Fruit fly (Drosophila melanogaster) whole organism, embryonic: ENCODE results near the gene CG15461.

Experiments
- CG10366 ChIP-seq: fragments of 200-800 bp; sonication (Bioruptor generic); IDR thresholded peaks from 2 replicates; pipeline ENCODE4 v1.3.6; 2022; ENCODE audit warnings: missing biosample characterization, missing genetic modification characterization
- CG10565 ChIP-seq: fragments of 200-800 bp; sonication (Bioruptor generic); optimal IDR thresholded peaks from 3 replicates; lab custom pipeline; 2016; ENCODE audit warnings: missing biosample characterization, mild to moderate bottlenecking, missing genetic modification characterization
- CG11247 ChIP-seq: fragments of 200-800 bp; sonication (Bioruptor generic); IDR thresholded peaks from 2 replicates; pipeline ENCODE4 v1.3.6; 2022; ENCODE audit warnings: missing biosample characterization, missing genetic modification characterization
- CG13287 ChIP-seq: fragments of 200-800 bp; sonication (Bioruptor generic); IDR thresholded peaks from 2 replicates; pipeline ENCODE4 v1.3.6; 2022; ENCODE audit warnings: missing biosample characterization, missing genetic modification characterization; ENCODE audit not compliant: partially characterized antibody
- CG15011 ChIP-seq: fragments of 200-800 bp; sonication (Bioruptor generic); optimal IDR thresholded peaks from 3 replicates; lab custom pipeline; 2018; ENCODE audit warnings: missing biosample characterization, mild to moderate bottlenecking, missing genetic modification characterization
- CG15479 ChIP-seq: fragments of 200-800 bp; sonication (Bioruptor generic); optimal IDR thresholded peaks from 3 replicates; lab custom pipeline; 2019; ENCODE audit warnings: missing biosample characterization, mild to moderate bottlenecking, missing genetic modification characterization, moderate library complexity
- CG15696 ChIP-seq: fragments of 200-800 bp; sonication (Bioruptor generic); optimal IDR thresholded peaks from 2 replicates; lab custom pipeline; 2019; ENCODE audit warnings: missing biosample characterization, mild to moderate bottlenecking, missing genetic modification characterization, moderate library complexity
- CG1832 ChIP-seq: fragments of 200-800 bp; sonication (Bioruptor generic); optimal IDR thresholded peaks from 2 replicates; lab custom pipeline; 2017; ENCODE audit warnings: missing biosample characterization, mild to moderate bottlenecking, missing genetic modification characterization, inconsistent platforms
- CG2712 ChIP-seq: fragments of 200-800 bp; optimal IDR thresholded peaks from 3 replicates; lab custom pipeline; 2019; ENCODE audit warnings: missing biosample characterization, mild to moderate bottlenecking, missing genetic modification characterization, moderate library complexity
- CG33557 ChIP-seq: fragments of 200-800 bp; sonication (Bioruptor generic); optimal IDR thresholded peaks from 2 replicates; lab custom pipeline; 2019; ENCODE audit warnings: missing biosample characterization, mild to moderate bottlenecking, missing genetic modification characterization, moderate library complexity
- CG4360 ChIP-seq: fragments of 200-800 bp; sonication (Bioruptor generic); IDR thresholded peaks from 2 replicates; pipeline ENCODE4 v1.3.6; 2022; ENCODE audit warnings: missing biosample characterization, missing genetic modification characterization
- CG5245 ChIP-seq: fragments of 200-800 bp; sonication (Bioruptor generic); optimal IDR thresholded peaks from 3 replicates; lab custom pipeline; 2016; ENCODE audit warnings: missing biosample characterization, missing genetic modification characterization
- CG6765 ChIP-seq: fragments of 200-800 bp; sonication (Bioruptor generic); optimal IDR thresholded peaks from 3 replicates; lab custom pipeline; 2017; ENCODE audit warnings: missing biosample characterization, mild to moderate bottlenecking, missing genetic modification characterization
- CG7271 ChIP-seq: fragments of 200-800 bp; sonication (Bioruptor generic); optimal IDR thresholded peaks from 2 replicates; lab custom pipeline; 2018; ENCODE audit warnings: missing biosample characterization, mild to moderate bottlenecking, missing genetic modification characterization, moderate library complexity
- CG8765 ChIP-seq: fragments of 200-800 bp; sonication (Bioruptor generic); IDR thresholded peaks from 2 replicates; pipeline ENCODE4 v1.3.6; 2022; ENCODE audit warnings: missing biosample characterization, missing genetic modification characterization
- CG9727 ChIP-seq: fragments of 200-800 bp; sonication (Bioruptor generic); optimal IDR thresholded peaks from 3 replicates; lab custom pipeline; 2017; ENCODE audit warnings: missing biosample characterization, mild to moderate bottlenecking, missing genetic modification characterization
- CTCF ChIP-seq: fragments of 200-800 bp; sonication (Bioruptor generic); optimal IDR thresholded peaks from 2 replicates; lab custom pipeline; 2017; ENCODE audit warnings: missing biosample characterization, mild to moderate bottlenecking, missing genetic modification characterization, moderate library complexity
- Dfd ChIP-seq, 2 experiments: fragments of >200 bp; optimal IDR thresholded peaks; 2 replicates each; lab custom pipeline; 2017; ENCODE audit warnings: missing biosample characterization in 2 of 2, missing genetic modification characterization in 2 of 2
- E2f2 ChIP-seq: fragments of 200-800 bp; sonication (Bioruptor generic); IDR thresholded peaks from 2 replicates; pipeline ENCODE4 v1.3.6; 2022; ENCODE audit warnings: missing biosample characterization, missing genetic modification characterization
- Ets97D ChIP-seq: fragments of 200-800 bp; sonication (Bioruptor generic); optimal IDR thresholded peaks from 3 replicates; lab custom pipeline; 2016; ENCODE audit warnings: missing biosample characterization, missing genetic modification characterization
- HHEX ChIP-seq: fragments of 200-800 bp; sonication (Bioruptor generic); optimal IDR thresholded peaks from 3 replicates; lab custom pipeline; 2017; ENCODE audit warnings: missing biosample characterization, mild to moderate bottlenecking, missing genetic modification characterization, missing genetic modification reagents
- MBD-R2 ChIP-seq: fragments of 200-800 bp; sonication (Bioruptor generic); IDR thresholded peaks from 2 replicates; pipeline ENCODE4 v1.3.6; 2022; ENCODE audit warnings: missing biosample characterization, missing genetic modification characterization
- NC2α ChIP-seq: fragments of 200-800 bp; sonication (Bioruptor generic); optimal IDR thresholded peaks from 2 replicates; lab custom pipeline; 2016; ENCODE audit warnings: missing biosample characterization, missing genetic modification characterization
- Nf-YB ChIP-seq: fragments of 200-800 bp; sonication (Bioruptor generic); optimal IDR thresholded peaks from 3 replicates; lab custom pipeline; 2019; ENCODE audit warnings: missing biosample characterization, mild to moderate bottlenecking, missing genetic modification characterization, moderate library complexity
- Scr ChIP-seq: fragments of 200-800 bp; sonication (Bioruptor generic); IDR thresholded peaks from 2 replicates; pipeline ENCODE4 v1.3.6; 2022; ENCODE audit warnings: missing biosample characterization, missing genetic modification characterization; ENCODE audit not compliant: partially characterized antibody
- Sox100B ChIP-seq: fragments of 200-800 bp; sonication (Bioruptor generic); optimal IDR thresholded peaks from 3 replicates; lab custom pipeline; 2018; ENCODE audit warnings: missing biosample characterization, mild to moderate bottlenecking, missing genetic modification characterization
- Sox102F ChIP-seq: fragments of 200-800 bp; sonication (Bioruptor generic); optimal IDR thresholded peaks from 2 replicates; lab custom pipeline; 2018; ENCODE audit warnings: missing biosample characterization, mild to moderate bottlenecking, missing genetic modification characterization, moderate library complexity
- Xrp1 ChIP-seq: fragments of 200-800 bp; sonication (Bioruptor generic); IDR thresholded peaks from 2 replicates; pipeline ENCODE4 v1.3.6; 2022; ENCODE audit warnings: missing biosample characterization, missing genetic modification characterization
- ash1 ChIP-seq: fragments of 200-800 bp; sonication (Bioruptor generic); optimal IDR thresholded peaks from 2 replicates; lab custom pipeline; 2018; ENCODE audit warnings: missing biosample characterization, mild to moderate bottlenecking, missing genetic modification characterization
- ato ChIP-seq: fragments of 200-800 bp; sonication (Bioruptor generic); IDR thresholded peaks from 2 replicates; pipeline ENCODE4 v1.3.6; 2022; ENCODE audit warnings: missing biosample characterization, missing genetic modification characterization; ENCODE audit not compliant: partially characterized antibody
- bigmax ChIP-seq: fragments of 200-800 bp; sonication (Bioruptor generic); optimal IDR thresholded peaks from 2 replicates; lab custom pipeline; 2018; ENCODE audit warnings: missing biosample characterization, mild to moderate bottlenecking, missing genetic modification characterization
- cad ChIP-seq: fragments of >200 bp; optimal IDR thresholded peaks from 2 replicates; lab custom pipeline; 2017; ENCODE audit warnings: missing biosample characterization, missing genetic modification characterization
- chif ChIP-seq, 2 experiments: fragments of 200-800 bp; sonication (Bioruptor generic); optimal IDR thresholded peaks; 3 replicates each; lab custom pipeline; 2016; ENCODE audit warnings: missing biosample characterization in 2 of 2, missing genetic modification characterization in 2 of 2
- chn ChIP-seq: fragments of 200-800 bp; sonication (Bioruptor generic); optimal IDR thresholded peaks from 2 replicates; lab custom pipeline; 2016; ENCODE audit warnings: missing biosample characterization, missing genetic modification characterization
- cwo ChIP-seq: fragments of 200-800 bp; sonication (Bioruptor generic); optimal IDR thresholded peaks from 3 replicates; lab custom pipeline; 2017; ENCODE audit warnings: missing biosample characterization, missing genetic modification characterization, mild to moderate bottlenecking, moderate library complexity, missing genetic modification reagents
- ems ChIP-seq: fragments of 200-800 bp; sonication (Bioruptor generic); optimal IDR thresholded peaks from 3 replicates; lab custom pipeline; 2016; ENCODE audit warnings: missing biosample characterization, missing genetic modification characterization
- eve ChIP-seq, 2 experiments: fragments of >200 bp; optimal IDR thresholded peaks; 2 replicates each; lab custom pipeline; 2017; ENCODE audit warnings: missing biosample characterization in 2 of 2, missing genetic modification characterization in 2 of 2
- gce ChIP-seq: fragments of 200-800 bp; sonication (Bioruptor generic); IDR thresholded peaks from 3 replicates; pipeline ENCODE4 v1.3.6; 2022; ENCODE audit warnings: missing biosample characterization, missing genetic modification characterization
- gsb ChIP-seq: fragments of 200-800 bp; sonication (Bioruptor generic); IDR thresholded peaks from 2 replicates; pipeline ENCODE4 v1.3.6; 2022; ENCODE audit warnings: missing biosample characterization, missing genetic modification characterization
- kah ChIP-seq: fragments of 200-800 bp; sonication (Bioruptor generic); optimal IDR thresholded peaks from 2 replicates; lab custom pipeline; 2018; ENCODE audit warnings: missing biosample characterization, mild to moderate bottlenecking, missing genetic modification characterization
- mam ChIP-seq: fragments of 200-800 bp; sonication (Bioruptor generic); optimal IDR thresholded peaks from 3 replicates; lab custom pipeline; 2016; ENCODE audit warnings: missing biosample characterization, missing genetic modification characterization
- nau ChIP-seq: fragments of 200-800 bp; sonication (Bioruptor generic); optimal IDR thresholded peaks from 3 replicates; lab custom pipeline; 2017; ENCODE audit warnings: missing biosample characterization, mild to moderate bottlenecking, missing genetic modification characterization, missing genetic modification reagents
- peb ChIP-seq: fragments of 200-800 bp; sonication (Bioruptor generic); IDR thresholded peaks from 2 replicates; pipeline ENCODE4 v1.3.6; 2022; ENCODE audit warnings: missing biosample characterization, missing genetic modification characterization
- sim ChIP-seq: fragments of 200-800 bp; sonication (Bioruptor generic); IDR thresholded peaks from 2 replicates; pipeline ENCODE4 v1.3.6; 2022; ENCODE audit warnings: missing biosample characterization, missing genetic modification characterization
- sima ChIP-seq: fragments of 200-800 bp; sonication (Bioruptor generic); optimal IDR thresholded peaks from 2 replicates; lab custom pipeline; 2016; ENCODE audit warnings: missing biosample characterization, missing genetic modification characterization
- slp2 ChIP-seq: fragments of 200-800 bp; sonication (Bioruptor generic); optimal IDR thresholded peaks from 2 replicates; lab custom pipeline; 2016; ENCODE audit warnings: missing biosample characterization, missing genetic modification characterization
- sr ChIP-seq: fragments of 200-800 bp; sonication (Bioruptor generic); IDR thresholded peaks from 3 replicates; pipeline ENCODE4 v1.3.6; 2022; ENCODE audit warnings: missing biosample characterization, missing genetic modification characterization
- tll ChIP-seq, 2 experiments: fragments of 200-800 bp in 1 of 2; fragments of >200 bp in 1 of 2; sonication (Bioruptor generic) in 1 of 2; optimal IDR thresholded peaks; 2 replicates each; lab custom pipeline; 2017 to 2019; ENCODE audit warnings: missing biosample characterization in 2 of 2, missing genetic modification characterization in 2 of 2, mild to moderate bottlenecking in 1 of 2, moderate library complexity in 1 of 2
- ttk ChIP-seq: fragments of 200-800 bp; sonication (Bioruptor generic); IDR thresholded peaks from 2 replicates; pipeline ENCODE4 v2.1.2; 2022; ENCODE audit warnings: missing biosample characterization, missing genetic modification characterization
- vnd ChIP-seq: fragments of 200-800 bp; sonication (Bioruptor generic); IDR thresholded peaks from 3 replicates; pipeline ENCODE4 v1.3.6; 2022; ENCODE audit warnings: missing biosample characterization, missing genetic modification characterization; ENCODE audit not compliant: partially characterized antibody
- zf30C ChIP-seq: fragments of 200-800 bp; sonication (Bioruptor generic); optimal IDR thresholded peaks from 3 replicates; lab custom pipeline; 2018; ENCODE audit warnings: missing biosample characterization, mild to moderate bottlenecking, missing genetic modification characterization

Gene CG15461

DNA sequence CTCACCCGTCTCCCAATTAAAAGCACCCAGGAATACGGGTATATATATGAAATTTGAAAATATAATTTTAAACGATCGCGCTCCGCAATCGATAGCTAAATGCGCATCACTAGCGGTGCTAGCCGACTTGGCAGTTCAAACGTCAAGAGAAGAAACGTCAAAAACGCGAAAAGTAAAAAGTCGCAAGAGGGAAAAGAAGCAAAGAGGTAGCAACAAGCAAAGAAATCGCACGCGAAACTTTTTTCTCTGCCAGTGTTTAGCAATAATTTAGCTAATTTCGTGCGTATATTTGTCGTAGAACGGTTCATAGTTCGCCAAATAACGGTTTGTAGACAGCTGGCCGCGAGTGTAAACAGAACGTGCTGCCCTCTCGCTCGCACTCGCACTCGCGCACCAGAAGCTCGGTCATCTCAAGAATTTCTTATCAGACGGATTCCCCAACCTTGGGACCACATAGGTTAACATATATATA is 25.4 kb downstream of the CG15461 start, which contains the start of gene CG1812 (continued):
- peak; percentile 21; the same call in 1 of the 2 replicates for TF ChIP-seq CG13287
- peak; percentile 60; the same call in 1 of the 2 replicates for TF ChIP-seq Xrp1 (GFP tag; lab: Robert Waterston, UW)
- no peak for TF ChIP-seq vnd (GFP tag; lab: Robert Waterston, UW)
- no peak for TF ChIP-seq CG33557 (GFP tag; lab: Kevin White, UChicago)
- no peak for TF ChIP-seq CG15011 (GFP tag; lab: Kevin White, UChicago)
- TF ChIP-seq eve (GFP tag; optimal IDR thresholded peaks at IDR 0.05; lab: Kevin White, UChicago) = no peak
- TF ChIP-seq cad = no peak
- TF ChIP-seq gce = no peak
- TF ChIP-seq sr (GFP tag; lab: Robert Waterston, UW) = 0 out of 3 replicates have a peak, but pooled peaks have one; percentile 27
- peak; percentile 3 for TF ChIP-seq slp2 (GFP tag; lab: Kevin White, UChicago)
- no peak for TF ChIP-seq CG7271 (tag; lab: Kevin White, UChicago)
- TF ChIP-seq CG10565 (GFP tag; lab: Kevin White, UChicago) = no peak
- no peak for TF ChIP-seq CG4360
- TF ChIP-seq Dfd (GFP tag; optimal IDR thresholded peaks at IDR 0.05; lab: Kevin White, UChicago) = no peak
- peak; percentile 70 for TF ChIP-seq MBD-R2
- no peak for TF ChIP-seq CTCF (GFP tag; lab: Kevin White, UChicago)
- TF ChIP-seq CG5245 (GFP tag; lab: Kevin White, UChicago) = no peak
- TF ChIP-seq sima = no peak
- TF ChIP-seq CG15479 = no peak
- TF ChIP-seq mam = peak; percentile 46
- peak in 1 of 2 experiments; percentile 61 for TF ChIP-seq tll (GFP tag; optimal IDR thresholded peaks at IDR 0.05; lab: Kevin White, UChicago)
- TF ChIP-seq NC2α (GFP tag; lab: Kevin White, UChicago) = no peak
- peak; percentile 24 for TF ChIP-seq CG2712 (tag; lab: Kevin White, UChicago)
- TF ChIP-seq cwo (GFP tag; lab: Kevin White, UChicago) = no peak
- TF ChIP-seq ato = no peak
- peak; percentile 20 for TF ChIP-seq nau (GFP tag; lab: Kevin White, UChicago)
- peak; percentile 43 for TF ChIP-seq Ets97D (GFP tag; lab: Kevin White, UChicago)
- TF ChIP-seq sim (GFP tag; lab: Robert Waterston, UW) = no peak
- TF ChIP-seq Sox100B = no peak
- TF ChIP-seq bigmax (GFP tag; lab: Kevin White, UChicago) = no peak
- TF ChIP-seq HHEX = peak; percentile 28
- peak; percentile 46; the same call in 1 of the 2 replicates for TF ChIP-seq peb (GFP tag; lab: Robert Waterston, UW)
- no peak for TF ChIP-seq gsb
- TF ChIP-seq CG1832 (GFP tag; lab: Kevin White, UChicago) = peak; percentile 68
- no peak for TF ChIP-seq zf30C (GFP tag; lab: Kevin White, UChicago)
- TF ChIP-seq Sox102F = peak; percentile 37
- TF ChIP-seq ash1 = no peak
- no peak; the same call in 1 of the 2 replicates for TF ChIP-seq CG11247 (GFP tag; lab: Robert Waterston, UW)
- peak; percentile 21; the same call in 1 of the 2 replicates for TF ChIP-seq Scr
- no peak for TF ChIP-seq CG8765 (GFP tag; lab: Robert Waterston, UW)
- TF ChIP-seq ttk (GFP tag; lab: Robert Waterston, UW) = 0 out of 2 replicates have a peak, but pooled peaks have one; percentile 20
- peak; percentile 13 for TF ChIP-seq CG9727 (GFP tag; lab: Kevin White, UChicago)
- TF ChIP-seq Nf-YB = no peak
- peak; percentile 19 for TF ChIP-seq ems (GFP tag; lab: Kevin White, UChicago)
- peak; percentile 47 for TF ChIP-seq CG10366 (GFP tag; lab: Robert Waterston, UW)
- TF ChIP-seq chif (GFP tag; optimal IDR thresholded peaks at IDR 0.05; lab: Kevin White, UChicago) = peak in 1 of 2 experiments; percentile 6
- no peak for TF ChIP-seq kah (GFP tag; lab: Kevin White, UChicago)
- TF ChIP-seq CG6765 = no peak
- peak; percentile 60 for TF ChIP-seq E2f2 (GFP tag; lab: Robert Waterston, UW)
- peak; percentile 27 for TF ChIP-seq chn
- no peak for TF ChIP-seq CG15696
